Worm (Caenorhabditis elegans) whole organism, mixed stage, embryonic: ENCODE measurements around the gene R07E4.5.

ENCODE experiments used
- unc-62 ChIP-seq: fragments of 150-350 bp; optimal IDR thresholded peaks from 2 replicates; lab custom pipeline; 2014; ENCODE audit warnings: missing biosample characterization, missing genetic modification reagents, missing genetic modification characterization
- ztf-11 ChIP-seq: fragments of 150-350 bp; optimal IDR thresholded peaks from 2 replicates; lab custom pipeline; 2014; ENCODE audit warnings: missing biosample characterization, missing genetic modification characterization

ce11 chrX:5953174-5953573, at the start of gene R07E4.5, which contains the start of gene R07E4.3:
- no peak for TF ChIP-seq ztf-11 (tag; lab: Kevin White, UChicago)
- no peak for TF ChIP-seq unc-62 (GFP tag; lab: Kevin White, UChicago)
